Fruit fly (Drosophila melanogaster): Measurements from ENCODE around the gene tin.

The tin gene

dm6 chr3R:21330542-21330941 lies 48.2 kb upstream of the tin start (continued):
- TF ChIP-seq CG31627 (GFP tag; optimal IDR thresholded peaks at IDR 0.05) (peak; percentile 56), CG32006 (GFP tag; optimal IDR thresholded peaks at IDR 0.05) (peak; percentile 46), Smox (GFP tag; optimal IDR thresholded peaks at IDR 0.05) (peak; percentile 46), fd59A (GFP tag; optimal IDR thresholded peaks at IDR 0.05) (peak; percentile 52), fd85E (GFP tag; optimal IDR thresholded peaks at IDR 0.05) (no peak), salr (GFP tag; optimal IDR thresholded peaks at IDR 0.05) (peak in 1 of 2 experiments; percentile 23), CG1621 (tag; optimal IDR thresholded peaks at IDR 0.05) (peak; percentile 65), svp (GFP tag) (no peak), Hr38 (GFP tag; optimal IDR thresholded peaks at IDR 0.05) (no peak), CG11294 (GFP tag; IDR thresholded peaks at IDR 0.05) (no peak), achi (GFP tag; optimal IDR thresholded peaks at IDR 0.05) (peak; percentile 61), Blimp-1 (GFP tag; optimal IDR thresholded peaks at IDR 0.05) (no peak), Sox102F (GFP tag; optimal IDR thresholded peaks at IDR 0.05) (peak; percentile 64)

dm6 chr3R:21331195-21331594 lies 47.6 kb upstream of the tin start:
- TF ChIP-seq Sox102F (GFP tag; optimal IDR thresholded peaks at IDR 0.05) (no peak), CG15336 (GFP tag; IDR thresholded peaks at IDR 0.05) (no peak)

dm6 chr3R:21336797-21337244 lies 42.0 kb upstream of the tin start:
- TF ChIP-seq CG3919 (GFP tag; optimal IDR thresholded peaks at IDR 0.05) (peak; percentile 82), Eip75B (GFP tag; optimal IDR thresholded peaks at IDR 0.05) (peak; percentile 75), ss (GFP tag; optimal IDR thresholded peaks at IDR 0.05) (peak; percentile 69 to 79), CG34406 (GFP tag; optimal IDR thresholded peaks at IDR 0.05) (peak; percentile 73), CG11902 (GFP tag; optimal IDR thresholded peaks at IDR 0.05) (peak; percentile 69), fd85E (GFP tag; optimal IDR thresholded peaks at IDR 0.05) (peak; percentile 51), esn (GFP tag; optimal IDR thresholded peaks at IDR 0.05) (peak; percentile 92), CG11294 (GFP tag; IDR thresholded peaks at IDR 0.05) (no peak), CG3032 (tag; optimal IDR thresholded peaks at IDR 0.05) (peak; percentile 72), CG6792 (GFP tag; optimal IDR thresholded peaks at IDR 0.05) (peak; percentile 76), fkh (GFP tag; optimal IDR thresholded peaks at IDR 0.05) (no peak), CG31627 (GFP tag; optimal IDR thresholded peaks at IDR 0.05) (peak; percentile 82), CG10631 (GFP tag; optimal IDR thresholded peaks at IDR 0.05) (peak; percentile 81), Ets21C (GFP tag; optimal IDR thresholded peaks at IDR 0.05) (peak; percentile 69), Gug (GFP tag; IDR thresholded peaks at IDR 0.05) (peak; percentile 50), Sox14 (GFP tag; optimal IDR thresholded peaks at IDR 0.05) (peak; percentile 83), CG32006 (GFP tag; optimal IDR thresholded peaks at IDR 0.05) (peak; percentile 93), eg (GFP tag; IDR thresholded peaks at IDR 0.05) (peak; percentile 42; the same call in 1 of the 3 replicates), Hr38 (GFP tag; optimal IDR thresholded peaks at IDR 0.05) (no peak), salr (GFP tag; optimal IDR thresholded peaks at IDR 0.05) (peak in 1 of 2 experiments; percentile 89), CG10669 (GFP tag; optimal IDR thresholded peaks at IDR 0.05) (peak; percentile 72), Sox102F (GFP tag; optimal IDR thresholded peaks at IDR 0.05) (peak; percentile 77), lz (GFP tag; optimal IDR thresholded peaks at IDR 0.05) (peak; percentile 82), CG8119 (GFP tag; IDR thresholded peaks at IDR 0.05) (peak; percentile 80), Hr4 (GFP tag; optimal IDR thresholded peaks at IDR 0.05) (peak; percentile 86), Blimp-1 (GFP tag; optimal IDR thresholded peaks at IDR 0.05) (peak; percentile 71), Eip78C (GFP tag) (peak; percentile 96), Met (GFP tag; optimal IDR thresholded peaks at IDR 0.05) (peak; percentile 86), CG15336 (GFP tag; IDR thresholded peaks at IDR 0.05) (peak; percentile 64; the same call in 1 of the 2 replicates), vri (GFP tag; optimal IDR thresholded peaks at IDR 0.05) (peak; percentile 54), CG1621 (tag; optimal IDR thresholded peaks at IDR 0.05) (peak; percentile 41), OdsH (GFP tag; optimal IDR thresholded peaks at IDR 0.05) (peak; percentile 82), Lpt (GFP tag; optimal IDR thresholded peaks at IDR 0.05) (peak; percentile 53), CG8632 (GFP tag; optimal IDR thresholded peaks at IDR 0.05) (peak; percentile 74), Ets96B (tag; optimal IDR thresholded peaks at IDR 0.05) (peak; percentile 71), CG8319 (GFP tag; optimal IDR thresholded peaks at IDR 0.05) (peak; percentile 73), CG4318 (GFP tag; optimal IDR thresholded peaks at IDR 0.05) (peak; percentile 78), Sox15 (GFP tag; optimal IDR thresholded peaks at IDR 0.05) (peak; percentile 61), CG6808 (GFP tag; optimal IDR thresholded peaks at IDR 0.05) (peak; percentile 83), CG6163 (GFP tag; IDR thresholded peaks at IDR 0.05) (peak; percentile 51; the same call in 1 of the 3 replicates), spab (GFP tag; optimal IDR thresholded peaks at IDR 0.05) (peak; percentile 71), CG6276 (GFP tag; optimal IDR thresholded peaks at IDR 0.05) (peak; percentile 72)
